Worm (Caenorhabditis elegans) whole organism, mixed stage, embryonic: ENCODE results near the gene C07A4.2.

ENCODE experiments used
- blmp-1 ChIP-seq: fragments of 150-350 bp; optimal IDR thresholded peaks from 2 replicates; lab custom pipeline; 2014; ENCODE audit warnings: missing biosample characterization, missing genetic modification characterization
- elt-1 ChIP-seq: sonication (generic microtip); optimal IDR thresholded peaks from 2 replicates; lab custom pipeline; 2017; ENCODE audit warnings: missing genetic modification characterization, mild to moderate bottlenecking, missing compliant biosample characterization, antibody characterized with exemption, moderate library complexity, borderline replicate concordance; ENCODE audit not compliant: insufficient read depth
- elt-3 ChIP-seq: fragments of 150-350 bp; optimal IDR thresholded peaks from 2 replicates; lab custom pipeline; 2014; ENCODE audit warnings: missing biosample characterization, missing genetic modification characterization
- ham-2 ChIP-seq: fragments of 200-800 bp; sonication (Bioruptor generic); optimal IDR thresholded peaks from 2 replicates; lab custom pipeline; 2018; ENCODE audit warnings: mild to moderate bottlenecking, missing genetic modification characterization, missing compliant biosample characterization
- lin-13 ChIP-seq: fragments of 150-350 bp; optimal IDR thresholded peaks from 2 replicates; lab custom pipeline; 2014; ENCODE audit warnings: missing biosample characterization, missing genetic modification characterization
- nhr-12 ChIP-seq: fragments of 150-350 bp; optimal IDR thresholded peaks from 2 replicates; lab custom pipeline; 2014; ENCODE audit warnings: missing biosample characterization, missing genetic modification characterization
- nhr-76 ChIP-seq: sonication (generic microtip); optimal IDR thresholded peaks from 2 replicates; lab custom pipeline; 2017; ENCODE audit warnings: missing biosample characterization, missing genetic modification characterization
- sem-2 ChIP-seq: fragments of 200-800 bp; sonication (Bioruptor generic); optimal IDR thresholded peaks from 2 replicates; lab custom pipeline; 2018; ENCODE audit warnings: mild to moderate bottlenecking, missing genetic modification characterization, missing compliant biosample characterization
- snpc-4 ChIP-seq: fragments of 150-350 bp; optimal IDR thresholded peaks from 2 replicates; lab custom pipeline; 2014; ENCODE audit warnings: missing biosample characterization, missing genetic modification characterization
- tbx-8 ChIP-seq: fragments of 200-800 bp; sonication (Bioruptor generic); optimal IDR thresholded peaks from 2 replicates; lab custom pipeline; 2018; ENCODE audit warnings: mild to moderate bottlenecking, missing genetic modification characterization, moderate library complexity, missing compliant biosample characterization
- unc-62 ChIP-seq: fragments of 150-350 bp; optimal IDR thresholded peaks from 2 replicates; lab custom pipeline; 2014; ENCODE audit warnings: missing biosample characterization, missing genetic modification reagents, missing genetic modification characterization
- ztf-11 ChIP-seq: fragments of 150-350 bp; optimal IDR thresholded peaks from 2 replicates; lab custom pipeline; 2014; ENCODE audit warnings: missing biosample characterization, missing genetic modification characterization

DNA sequence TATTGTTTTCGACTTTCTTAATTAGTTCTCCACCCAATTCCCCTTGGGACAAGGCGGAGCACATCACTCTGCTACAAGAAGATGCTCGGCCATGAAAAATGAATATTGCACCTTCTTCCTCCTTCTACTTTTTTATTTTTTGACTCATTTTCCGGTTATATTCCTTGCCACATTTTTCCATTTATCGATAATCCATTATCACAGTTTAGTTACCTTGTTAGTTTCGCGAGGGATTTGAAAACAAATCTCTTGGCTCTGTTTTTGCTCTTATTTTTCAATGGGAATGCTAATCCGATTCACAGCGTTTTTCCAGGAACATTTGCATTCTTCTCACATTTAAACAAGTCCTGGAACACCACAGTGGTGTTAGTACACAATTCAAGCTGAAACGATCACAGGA is 5.0 kb upstream of the C07A4.2 start, which contains the start of gene rnp-9:
- TF ChIP-seq elt-1 = no peak
- TF ChIP-seq blmp-1 (tag; lab: Kevin White, UChicago) = no peak
- TF ChIP-seq sem-2 = no peak
- no peak for TF ChIP-seq tbx-8 (GFP tag; lab: Kevin White, UChicago)
- no peak for TF ChIP-seq elt-3 (tag; lab: Kevin White, UChicago)
- no peak for TF ChIP-seq unc-62 (GFP tag; lab: Kevin White, UChicago)
- TF ChIP-seq snpc-4 (tag; lab: Kevin White, UChicago) = no peak
- TF ChIP-seq nhr-76 (tag; lab: Kevin White, UChicago) = no peak
- TF ChIP-seq nhr-12 (tag; lab: Kevin White, UChicago) = no peak
- no peak for TF ChIP-seq lin-13 (tag; lab: Kevin White, UChicago)
- no peak for TF ChIP-seq ztf-11 (tag; lab: Kevin White, UChicago)
- no peak for TF ChIP-seq ham-2 (GFP tag; lab: Kevin White, UChicago)
